Fruit fly (Drosophila melanogaster): ENCODE measurements around the gene CHKov2.

Gene CHKov2

dm6 chr3R:25292864-25293284 lies 38.1 kb downstream of the CHKov2 start, which contains the start of gene CG31098:
TSS of gene CG31098 (minus strand) at chr3R:25292977.
- TF ChIP-seq CG6808 (GFP tag; optimal IDR thresholded peaks at IDR 0.05) (no peak), svp (GFP tag) (no peak), Met (GFP tag; optimal IDR thresholded peaks at IDR 0.05) (no peak), CG8632 (GFP tag; optimal IDR thresholded peaks at IDR 0.05) (no peak), CG10669 (GFP tag; optimal IDR thresholded peaks at IDR 0.05) (no peak), fkh (GFP tag; optimal IDR thresholded peaks at IDR 0.05) (peak; percentile 75), Blimp-1 (GFP tag; optimal IDR thresholded peaks at IDR 0.05) (no peak), vri (GFP tag; optimal IDR thresholded peaks at IDR 0.05) (peak; percentile 33), Sox102F (GFP tag; optimal IDR thresholded peaks at IDR 0.05) (peak; percentile 3), cyc (GFP tag; optimal IDR thresholded peaks at IDR 0.05) (no peak), Eip93F (GFP tag; optimal IDR thresholded peaks at IDR 0.05) (peak; percentile 25), CG16779 (tag; optimal IDR thresholded peaks at IDR 0.05) (peak; percentile 55), CG6276 (GFP tag; optimal IDR thresholded peaks at IDR 0.05) (peak; percentile 32), Eip78C (GFP tag) (peak; percentile 77), fd59A (GFP tag; optimal IDR thresholded peaks at IDR 0.05) (no peak)

dm6 chr3R:25289589-25289988 lies 41.4 kb downstream of the CHKov2 start, which contains the start of gene CG11893:
TSS of gene CG11893 (plus strand) at chr3R:25289889.
- TF ChIP-seq CG8319 (GFP tag; optimal IDR thresholded peaks at IDR 0.05): no peak
- TF ChIP-seq CG3919 (GFP tag; optimal IDR thresholded peaks at IDR 0.05): no peak
- no peak for TF ChIP-seq CG3032 (tag; optimal IDR thresholded peaks at IDR 0.05)
- TF ChIP-seq CG15336 (GFP tag; IDR thresholded peaks at IDR 0.05): no peak
- no peak for TF ChIP-seq CG11902 (GFP tag; optimal IDR thresholded peaks at IDR 0.05)
- TF ChIP-seq Blimp-1 (GFP tag; optimal IDR thresholded peaks at IDR 0.05): no peak
- TF ChIP-seq vri (GFP tag; optimal IDR thresholded peaks at IDR 0.05): no peak
- TF ChIP-seq cyc (GFP tag; optimal IDR thresholded peaks at IDR 0.05): no peak
- TF ChIP-seq CG6276 (GFP tag; optimal IDR thresholded peaks at IDR 0.05): no peak
- TF ChIP-seq CG6792 (GFP tag; optimal IDR thresholded peaks at IDR 0.05): no peak
- TF ChIP-seq dsx (GFP tag; optimal IDR thresholded peaks at IDR 0.05; ENCODE audit: poor library complexity, severe bottlenecking): no peak
- no peak for TF ChIP-seq Met (GFP tag; optimal IDR thresholded peaks at IDR 0.05)
- no peak for TF ChIP-seq Ets21C (GFP tag; optimal IDR thresholded peaks at IDR 0.05)
- TF ChIP-seq lz (GFP tag; optimal IDR thresholded peaks at IDR 0.05): no peak
- TF ChIP-seq CG31627 (GFP tag; optimal IDR thresholded peaks at IDR 0.05): no peak
- no peak for TF ChIP-seq Lpt (GFP tag; optimal IDR thresholded peaks at IDR 0.05)
- no peak for TF ChIP-seq fkh (GFP tag; optimal IDR thresholded peaks at IDR 0.05)
- no peak for TF ChIP-seq dac (GFP tag; optimal IDR thresholded peaks at IDR 0.05)

DNA sequence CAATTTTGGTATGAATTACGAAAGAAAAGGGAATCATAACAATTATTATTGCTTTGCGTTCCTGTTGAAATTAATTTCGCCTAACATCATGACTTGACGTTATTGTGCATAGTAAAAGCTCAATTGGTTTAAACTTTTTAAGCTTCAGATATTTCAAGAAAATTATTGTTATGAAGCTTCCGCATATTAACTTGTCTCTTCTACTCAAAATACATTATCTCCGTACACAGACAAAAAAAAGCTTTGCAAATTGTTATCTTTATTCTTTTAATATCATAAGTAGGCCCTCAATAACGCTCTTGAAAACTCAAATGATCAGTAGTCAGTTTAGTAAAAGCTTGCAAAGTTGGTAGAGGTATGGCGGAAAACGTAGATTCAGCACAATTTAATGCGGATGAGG lies 43.9 kb downstream of the CHKov2 start, which contains the start of gene CG13658:
Gene CG13658 (plus strand): TSS at position 347 of the 400 bp plus-strand sequence.
- TF ChIP-seq CG8632 (GFP tag; optimal IDR thresholded peaks at IDR 0.05) (no peak), acj6 (GFP tag; optimal IDR thresholded peaks at IDR 0.05) (no peak), Blimp-1 (GFP tag; optimal IDR thresholded peaks at IDR 0.05) (no peak), fkh (GFP tag; optimal IDR thresholded peaks at IDR 0.05) (no peak), Gug (GFP tag; IDR thresholded peaks at IDR 0.05) (no peak), CG15336 (GFP tag; IDR thresholded peaks at IDR 0.05) (no peak), svp (GFP tag) (no peak), CG11294 (GFP tag; IDR thresholded peaks at IDR 0.05) (no peak), CG8319 (GFP tag; optimal IDR thresholded peaks at IDR 0.05) (no peak), Sox15 (GFP tag; optimal IDR thresholded peaks at IDR 0.05) (no peak), CG31627 (GFP tag; optimal IDR thresholded peaks at IDR 0.05) (no peak), Smox (GFP tag; optimal IDR thresholded peaks at IDR 0.05) (no peak)

DNA sequence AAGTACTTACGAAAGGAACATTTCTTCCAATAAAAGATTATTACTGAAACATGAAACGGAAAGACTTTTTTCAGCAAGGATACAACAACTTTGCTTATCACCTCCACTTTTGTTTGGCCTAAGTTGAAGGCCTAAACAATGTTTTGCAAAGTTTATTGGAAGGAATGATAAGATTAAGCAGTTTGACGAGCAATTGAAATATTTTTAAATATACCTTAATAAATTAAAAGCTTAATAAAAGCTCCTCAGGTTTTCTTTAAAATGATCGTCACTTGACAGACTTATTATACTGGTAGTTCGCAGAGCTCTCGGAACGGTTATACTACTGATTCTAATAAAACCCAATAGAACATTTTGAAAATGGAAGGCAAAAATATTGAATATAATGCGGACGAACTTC lies 45.8 kb downstream of the CHKov2 start, which contains the start of gene CG31104:
Gene CG31104 (plus strand): TSS at position 301 of the 400 bp plus-strand sequence.
- no peak for TF ChIP-seq acj6 (GFP tag; optimal IDR thresholded peaks at IDR 0.05)
- no peak for TF ChIP-seq Met (GFP tag; optimal IDR thresholded peaks at IDR 0.05)
- TF ChIP-seq lz (GFP tag; optimal IDR thresholded peaks at IDR 0.05): no peak
- TF ChIP-seq CG6792 (GFP tag; optimal IDR thresholded peaks at IDR 0.05): no peak
- no peak for TF ChIP-seq CG11294 (GFP tag; IDR thresholded peaks at IDR 0.05)
- no peak for TF ChIP-seq Sox102F (GFP tag; optimal IDR thresholded peaks at IDR 0.05)
- TF ChIP-seq CG6854 (GFP tag; optimal IDR thresholded peaks at IDR 0.05): no peak
- TF ChIP-seq dac (GFP tag; optimal IDR thresholded peaks at IDR 0.05): no peak
- no peak for TF ChIP-seq CG3032 (tag; optimal IDR thresholded peaks at IDR 0.05)
- no peak for TF ChIP-seq CG34406 (GFP tag; optimal IDR thresholded peaks at IDR 0.05)
- no peak for TF ChIP-seq CG16779 (tag; optimal IDR thresholded peaks at IDR 0.05)
- no peak for TF ChIP-seq Hr39 (GFP tag; optimal IDR thresholded peaks at IDR 0.05)
- no peak for TF ChIP-seq cyc (GFP tag; optimal IDR thresholded peaks at IDR 0.05)
- TF ChIP-seq Smox (GFP tag; optimal IDR thresholded peaks at IDR 0.05): no peak
- TF ChIP-seq Ets96B (tag; optimal IDR thresholded peaks at IDR 0.05): no peak
- no peak for TF ChIP-seq CG1621 (tag; optimal IDR thresholded peaks at IDR 0.05)
- TF ChIP-seq Eip93F (GFP tag; optimal IDR thresholded peaks at IDR 0.05): no peak
- TF ChIP-seq CG8632 (GFP tag; optimal IDR thresholded peaks at IDR 0.05): no peak

All from whole organism, prepupa.